Worm (Caenorhabditis elegans): ENCODE results near the gene his-61.
A peak's percentile ranks its signal among the peaks of the same experiment; 100 is the strongest.

The his-61 gene

DNA sequence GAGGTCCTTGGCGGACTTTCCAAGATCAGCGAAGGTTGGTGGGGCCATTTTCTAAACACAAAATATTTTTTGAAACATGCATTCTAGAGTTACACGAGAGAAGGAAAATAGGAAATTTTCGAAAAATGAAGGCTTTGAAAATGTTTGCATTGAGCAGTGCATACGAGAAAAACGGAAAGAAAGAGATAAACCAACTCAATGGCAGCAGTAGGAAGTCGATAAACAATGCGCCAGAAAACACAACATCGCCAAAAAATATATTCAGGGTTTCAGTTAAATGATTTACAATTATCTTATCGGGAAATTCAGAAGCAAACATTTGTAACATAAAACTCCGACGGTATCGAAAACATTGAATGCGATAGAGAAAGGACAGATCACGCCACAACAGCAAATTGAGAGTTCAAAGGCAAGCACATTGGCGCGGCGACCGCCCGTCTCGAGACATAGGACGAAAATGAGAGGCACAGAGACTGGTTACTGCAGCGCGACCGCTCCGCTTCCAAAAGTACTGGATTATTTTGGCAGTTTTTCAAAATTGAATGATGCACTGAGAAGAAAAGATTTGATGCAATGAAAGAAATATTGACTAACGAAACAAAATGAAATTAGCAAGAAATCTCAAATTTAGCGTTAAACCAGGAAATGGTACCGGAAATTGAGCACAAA lies 22.0 kb upstream of the his-61 start, which contains the start of the genes vdac-1 and R05G6.5 (continued):
- TF ChIP-seq zip-2 (tag; optimal IDR thresholded peaks at IDR 0.05) = peak; percentile 10
- TF ChIP-seq R02D3.7 (tag; optimal IDR thresholded peaks at IDR 0.05) = no peak
- TF ChIP-seq lin-38 (GFP tag; IDR thresholded peaks at IDR 0.05) = peak; percentile 67
- peak; percentile 65 for TF ChIP-seq madf-9 (GFP tag; conservative IDR thresholded peaks at IDR 0.05)
- peak; percentile 57 for TF ChIP-seq vab-7 (GFP tag; IDR thresholded peaks at IDR 0.05)
- TF ChIP-seq zfp-2 (tag; optimal IDR thresholded peaks at IDR 0.05) = no peak
- TF ChIP-seq Y5F2A.4 (GFP tag; optimal IDR thresholded peaks at IDR 0.05) = no peak
- peak; percentile 89 for TF ChIP-seq nhr-6 (tag; optimal IDR thresholded peaks at IDR 0.05)
- TF ChIP-seq aly-2 (tag; optimal IDR thresholded peaks at IDR 0.05) = no peak
- peak; percentile 99 for TF ChIP-seq mxl-3 (GFP tag; optimal IDR thresholded peaks at IDR 0.05)
- TF ChIP-seq dve-1 (tag; optimal IDR thresholded peaks at IDR 0.05; ENCODE audit: insufficient read depth) = peak; percentile 90
- no peak for TF ChIP-seq daf-19 (GFP tag; conservative IDR thresholded peaks at IDR 0.05)
- peak in 1 of 2 experiments; percentile 78 for TF ChIP-seq mdl-1 (tag; optimal IDR thresholded peaks at IDR 0.05)
- 0 out of 2 replicates have a peak, but pooled peaks have one; percentile 21 for TF ChIP-seq F44E2.7 (GFP tag; IDR thresholded peaks at IDR 0.05)
- TF ChIP-seq nhr-28 (tag; optimal IDR thresholded peaks at IDR 0.05) = peak; percentile 93
- TF ChIP-seq T20F7.1 (GFP tag; optimal IDR thresholded peaks at IDR 0.05) = peak; percentile 88
- TF ChIP-seq fos-1 (tag; optimal IDR thresholded peaks at IDR 0.05) = no peak
- TF ChIP-seq dmd-9 (GFP tag; IDR thresholded peaks at IDR 0.05) = no peak
- TF ChIP-seq ceh-82 (tag; optimal IDR thresholded peaks at IDR 0.05) = no peak
- no peak for TF ChIP-seq ZK337.2 (GFP tag; IDR thresholded peaks at IDR 0.05)
- peak; percentile 3 to 63 for TF ChIP-seq hif-1 (tag; optimal IDR thresholded peaks at IDR 0.05)
- peak in 1 of 2 experiments; percentile 2 for TF ChIP-seq daf-16 (GFP tag; optimal IDR thresholded peaks at IDR 0.05)
- peak; percentile 73 for TF ChIP-seq daf-16 (tag; optimal IDR thresholded peaks at IDR 0.05)
- peak; percentile 83 for TF ChIP-seq pqm-1 (tag; optimal IDR thresholded peaks at IDR 0.05)
- peak; percentile 74; the same call in 1 of the 2 replicates for TF ChIP-seq php-3 (GFP tag; IDR thresholded peaks at IDR 0.05)
- TF ChIP-seq unc-39 (tag; optimal IDR thresholded peaks at IDR 0.05) = no peak
- TF ChIP-seq dpl-1 (GFP tag; optimal IDR thresholded peaks at IDR 0.05) = peak; percentile 89
- peak; percentile 16 for TF ChIP-seq duxl-1 (tag; optimal IDR thresholded peaks at IDR 0.05; ENCODE audit: poor library complexity)
- no peak for TF ChIP-seq skn-1 (tag; optimal IDR thresholded peaks at IDR 0.05)
- no peak for TF ChIP-seq daf-8 (GFP tag; IDR thresholded peaks at IDR 0.05)
- TF ChIP-seq ztf-7 (tag; optimal IDR thresholded peaks at IDR 0.05) = peak; percentile 22
- no peak for TF ChIP-seq egl-27 (tag; optimal IDR thresholded peaks at IDR 0.05)
- peak; percentile 90 for TF ChIP-seq nhr-77 (tag; optimal IDR thresholded peaks at IDR 0.05)
- TF ChIP-seq lsy-2 (tag; optimal IDR thresholded peaks at IDR 0.05) = peak; percentile 69 to 81
- peak; percentile 69 for TF ChIP-seq zfp-3 (GFP tag; conservative IDR thresholded peaks at IDR 0.05)
- TF ChIP-seq ceh-32 (tag; optimal IDR thresholded peaks at IDR 0.05; ENCODE audit: poor library complexity) = no peak
- TF ChIP-seq daf-12 (tag; optimal IDR thresholded peaks at IDR 0.05) = no peak
- TF ChIP-seq saeg-2 (GFP tag; IDR thresholded peaks at IDR 0.05) = 0 out of 2 replicates have a peak, but pooled peaks have one; percentile 45
- TF ChIP-seq spr-3 (GFP tag; optimal IDR thresholded peaks at IDR 0.05) = no peak
- TF ChIP-seq hlh-11 (tag; optimal IDR thresholded peaks at IDR 0.05) = peak; percentile 95
- no peak for TF ChIP-seq zag-1 (tag; optimal IDR thresholded peaks at IDR 0.05)
- TF ChIP-seq mes-2 (tag; optimal IDR thresholded peaks at IDR 0.05; ENCODE audit: poor library complexity, severe bottlenecking) = peak; percentile 82
- peak; percentile 88 for TF ChIP-seq dmd-6 (GFP tag; IDR thresholded peaks at IDR 0.05)
- TF ChIP-seq Y75B8A.6 (GFP tag; IDR thresholded peaks at IDR 0.05) = 0 out of 2 replicates have a peak, but pooled peaks have one; percentile 18
- no peak for TF ChIP-seq ZK546.5 (tag; optimal IDR thresholded peaks at IDR 0.05)
- no peak for TF ChIP-seq F10B5.3 (tag; optimal IDR thresholded peaks at IDR 0.05)
- TF ChIP-seq hmg-1.1 (GFP tag; IDR thresholded peaks at IDR 0.05) = peak; percentile 71
- TF ChIP-seq snpc-1.2 (GFP tag; IDR thresholded peaks at IDR 0.05) = no peak
- peak; percentile 83 for TF ChIP-seq aha-1 (tag)
- no peak for TF ChIP-seq lin-39 (tag; optimal IDR thresholded peaks at IDR 0.05)
